Fruit fly (Drosophila melanogaster) whole organism, prepupa: ENCODE data around the gene CG3704.

Experiments used
- Blimp-1 ChIP-seq: fragments of 200-800 bp; sonication (Bioruptor generic); optimal IDR thresholded peaks from 3 replicates; lab custom pipeline; 2017; ENCODE audit warnings: missing biosample characterization, missing genetic modification characterization, mild to moderate bottlenecking, moderate library complexity, missing genetic modification reagents
- CG10631 ChIP-seq: fragments of 200-800 bp; sonication (Bioruptor generic); optimal IDR thresholded peaks from 2 replicates; lab custom pipeline; 2016; ENCODE audit warnings: missing biosample characterization, missing genetic modification characterization
- CG10669 ChIP-seq: fragments of 200-800 bp; sonication (Bioruptor generic); optimal IDR thresholded peaks from 3 replicates; lab custom pipeline; 2018; ENCODE audit warnings: missing biosample characterization, mild to moderate bottlenecking, missing genetic modification characterization, moderate library complexity
- CG11294 ChIP-seq: fragments of 200-800 bp; sonication (Bioruptor generic); IDR thresholded peaks from 2 replicates; pipeline ENCODE4 v1.3.6; 2022; ENCODE audit warnings: missing biosample characterization, missing genetic modification characterization
- CG11762 ChIP-seq: fragments of 200-800 bp; sonication (Bioruptor generic); optimal IDR thresholded peaks from 3 replicates; lab custom pipeline; 2016; ENCODE audit warnings: missing biosample characterization, missing genetic modification characterization; ENCODE audit not compliant: insufficient read depth
- CG11902 ChIP-seq: fragments of 200-800 bp; sonication (Bioruptor generic); optimal IDR thresholded peaks from 3 replicates; lab custom pipeline; 2016; ENCODE audit warnings: missing biosample characterization, missing genetic modification characterization
- CG1621 ChIP-seq: fragments of 200-800 bp; sonication (Bioruptor generic); optimal IDR thresholded peaks from 3 replicates; lab custom pipeline; 2018; ENCODE audit warnings: missing biosample characterization, mild to moderate bottlenecking, missing genetic modification characterization
- CG16779 ChIP-seq: fragments of 200-800 bp; sonication (Bioruptor generic); optimal IDR thresholded peaks from 3 replicates; lab custom pipeline; 2017; ENCODE audit warnings: missing biosample characterization, mild to moderate bottlenecking, missing genetic modification characterization
- CG3032 ChIP-seq: fragments of 200-800 bp; optimal IDR thresholded peaks from 2 replicates; lab custom pipeline; 2019; ENCODE audit warnings: missing biosample characterization, mild to moderate bottlenecking, missing genetic modification characterization, moderate library complexity
- CG32006 ChIP-seq: fragments of 200-800 bp; sonication (Bioruptor generic); optimal IDR thresholded peaks from 3 replicates; lab custom pipeline; 2017; ENCODE audit warnings: missing biosample characterization, mild to moderate bottlenecking, missing genetic modification characterization
- CG6163 ChIP-seq: fragments of 200-800 bp; sonication (Bioruptor generic); IDR thresholded peaks from 3 replicates; pipeline ENCODE4 v1.3.6; 2022; ENCODE audit warnings: missing biosample characterization, missing genetic modification characterization
- CG6276 ChIP-seq: fragments of 200-800 bp; sonication (Bioruptor generic); optimal IDR thresholded peaks from 2 replicates; lab custom pipeline; 2017; ENCODE audit warnings: missing biosample characterization, mild to moderate bottlenecking, missing genetic modification characterization
- CG6792 ChIP-seq: fragments of 200-800 bp; sonication (Bioruptor generic); optimal IDR thresholded peaks from 3 replicates; lab custom pipeline; 2016; ENCODE audit warnings: missing biosample characterization, missing genetic modification characterization
- CG6854 ChIP-seq: fragments of 200-800 bp; sonication (Bioruptor generic); optimal IDR thresholded peaks from 2 replicates; lab custom pipeline; 2017; ENCODE audit warnings: missing biosample characterization, mild to moderate bottlenecking, missing genetic modification characterization
- CG7368 ChIP-seq: fragments of 200-800 bp; sonication (Bioruptor generic); optimal IDR thresholded peaks from 3 replicates; lab custom pipeline; 2016; ENCODE audit warnings: missing biosample characterization, missing genetic modification characterization
- CG8119 ChIP-seq: fragments of 200-800 bp; sonication (Bioruptor generic); IDR thresholded peaks from 3 replicates; pipeline ENCODE4 v1.3.6; 2022; ENCODE audit warnings: missing biosample characterization, missing genetic modification characterization
- CG8319 ChIP-seq: fragments of 200-800 bp; sonication (Bioruptor generic); optimal IDR thresholded peaks from 3 replicates; lab custom pipeline; 2016; ENCODE audit warnings: missing biosample characterization, missing genetic modification characterization
- CG8632 ChIP-seq: fragments of 200-800 bp; sonication (Bioruptor generic); optimal IDR thresholded peaks from 3 replicates; lab custom pipeline; 2016; ENCODE audit warnings: missing biosample characterization, missing genetic modification characterization
- Eip75B ChIP-seq: fragments of 200-800 bp; sonication (Bioruptor generic); optimal IDR thresholded peaks from 3 replicates; lab custom pipeline; 2016; ENCODE audit warnings: missing biosample characterization, missing genetic modification characterization
- Eip93F ChIP-seq: fragments of 200-800 bp; sonication (Bioruptor generic); optimal IDR thresholded peaks from 2 replicates; lab custom pipeline; 2016; ENCODE audit warnings: missing biosample characterization, mild to moderate bottlenecking, missing genetic modification characterization
- Ets96B ChIP-seq: fragments of 200-800 bp; optimal IDR thresholded peaks from 2 replicates; lab custom pipeline; 2019; ENCODE audit warnings: missing biosample characterization, mild to moderate bottlenecking, missing genetic modification characterization, moderate library complexity
- Gug ChIP-seq: fragments of 200-800 bp; sonication (Bioruptor generic); IDR thresholded peaks from 2 replicates; pipeline ENCODE4 v1.3.6; 2022; ENCODE audit warnings: missing biosample characterization, missing genetic modification characterization
- Hr39 ChIP-seq: fragments of 200-800 bp; sonication (Bioruptor generic); optimal IDR thresholded peaks from 2 replicates; lab custom pipeline; 2016; ENCODE audit warnings: missing biosample characterization, missing genetic modification characterization
- Hr4 ChIP-seq: fragments of 200-800 bp; sonication (Bioruptor generic); optimal IDR thresholded peaks from 3 replicates; lab custom pipeline; 2016; ENCODE audit warnings: missing biosample characterization, missing genetic modification characterization
- Lpt ChIP-seq: fragments of 200-800 bp; sonication (Bioruptor generic); optimal IDR thresholded peaks from 3 replicates; lab custom pipeline; 2016; ENCODE audit warnings: missing biosample characterization, missing genetic modification characterization
- OdsH ChIP-seq: fragments of 200-800 bp; sonication (Bioruptor generic); optimal IDR thresholded peaks from 3 replicates; lab custom pipeline; 2016; ENCODE audit warnings: missing biosample characterization, missing genetic modification characterization
- Smox ChIP-seq: fragments of 200-800 bp; sonication (Bioruptor generic); optimal IDR thresholded peaks from 3 replicates; lab custom pipeline; 2016; ENCODE audit warnings: missing biosample characterization, missing genetic modification characterization
- Sox102F ChIP-seq: fragments of 200-800 bp; sonication (Bioruptor generic); optimal IDR thresholded peaks from 2 replicates; lab custom pipeline; 2016; ENCODE audit warnings: missing biosample characterization, mild to moderate bottlenecking, missing genetic modification characterization
- Sox14 ChIP-seq: fragments of 200-800 bp; sonication (Bioruptor generic); optimal IDR thresholded peaks from 3 replicates; lab custom pipeline; 2016; ENCODE audit warnings: missing biosample characterization, missing genetic modification characterization
- achi ChIP-seq: fragments of 200-800 bp; sonication (Bioruptor generic); optimal IDR thresholded peaks from 3 replicates; lab custom pipeline; 2016; ENCODE audit warnings: missing biosample characterization, missing genetic modification characterization
- dsx ChIP-seq: fragments of 200-800 bp; optimal IDR thresholded peaks from 3 replicates; lab custom pipeline; 2019; ENCODE audit warnings: missing biosample characterization, mild to moderate bottlenecking, missing genetic modification characterization, moderate library complexity; ENCODE audit not compliant: poor library complexity, severe bottlenecking
- fd59A ChIP-seq: fragments of 200-800 bp; sonication (Bioruptor generic); optimal IDR thresholded peaks from 2 replicates; lab custom pipeline; 2017; ENCODE audit warnings: missing biosample characterization, mild to moderate bottlenecking, missing genetic modification characterization, missing genetic modification reagents
- fd85E ChIP-seq: fragments of 200-800 bp; sonication (Bioruptor generic); optimal IDR thresholded peaks from 3 replicates; lab custom pipeline; 2016; ENCODE audit warnings: missing biosample characterization, missing genetic modification characterization
- fkh ChIP-seq: fragments of 200-800 bp; sonication (Bioruptor generic); optimal IDR thresholded peaks from 3 replicates; lab custom pipeline; 2017; ENCODE audit warnings: missing biosample characterization, mild to moderate bottlenecking, missing genetic modification characterization, moderate library complexity
- net ChIP-seq: fragments of 200-800 bp; sonication (Bioruptor generic); optimal IDR thresholded peaks from 3 replicates; lab custom pipeline; 2016; ENCODE audit warnings: missing biosample characterization, missing genetic modification characterization
- salr ChIP-seq, 2 experiments: fragments of 200-800 bp; sonication (Bioruptor generic); optimal IDR thresholded peaks; 3 replicates each; lab custom pipeline; 2016 to 2018; ENCODE audit warnings: missing biosample characterization in 2 of 2, missing genetic modification characterization in 2 of 2, mild to moderate bottlenecking in 1 of 2
- spab ChIP-seq: fragments of 200-800 bp; sonication (Bioruptor generic); optimal IDR thresholded peaks from 2 replicates; lab custom pipeline; 2017; ENCODE audit warnings: missing biosample characterization, mild to moderate bottlenecking, missing genetic modification characterization, missing genetic modification reagents
- vri ChIP-seq: fragments of 200-800 bp; sonication (Bioruptor generic); optimal IDR thresholded peaks from 3 replicates; lab custom pipeline; 2016; ENCODE audit warnings: missing biosample characterization, mild to moderate bottlenecking, missing genetic modification characterization

Gene CG3704

DNA sequence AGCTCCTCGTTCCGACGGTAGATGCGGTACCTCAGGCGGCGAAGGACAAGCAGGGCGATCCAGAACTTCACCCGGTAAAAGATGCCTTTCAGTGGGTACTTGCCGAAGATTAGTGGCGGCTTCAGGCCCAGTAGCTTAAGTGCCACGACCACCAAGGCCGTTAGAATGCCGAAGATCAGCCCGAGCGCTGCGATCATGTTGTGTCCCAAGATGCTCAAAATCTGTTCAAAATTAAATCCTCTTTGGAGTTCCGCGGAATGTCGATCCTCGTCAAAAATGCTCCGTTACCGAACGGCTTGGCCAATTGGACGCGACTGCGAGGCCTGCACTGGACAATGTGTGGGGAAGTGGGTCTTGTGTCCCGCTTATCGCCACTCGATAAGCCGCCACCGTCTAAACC, 8.4 kb downstream of the CG3704 start, which contains the start of the genes CG32815 and CG3706:
Gene CG32815, plus strand, starts transcription at position 301 of the 400 bp plus-strand sequence.
Gene CG3706, minus strand, starts transcription at position 310 of the 400 bp plus-strand sequence.
- no peak for TF ChIP-seq Eip93F (GFP tag; lab: Kevin White, UChicago)
- TF ChIP-seq CG8319 (GFP tag; lab: Kevin White, UChicago), result no peak
- TF ChIP-seq CG7368 (GFP tag; lab: Kevin White, UChicago), result no peak
- TF ChIP-seq CG10669 (GFP tag; lab: Kevin White, UChicago), result no peak
- no peak for TF ChIP-seq Lpt (GFP tag; lab: Kevin White, UChicago)
- TF ChIP-seq CG8632 (GFP tag; lab: Kevin White, UChicago), result no peak
- TF ChIP-seq fd85E (GFP tag; lab: Kevin White, UChicago), result no peak
- no peak for TF ChIP-seq dsx (GFP tag; lab: Kevin White, UChicago)
- TF ChIP-seq CG6163, result no peak
- no peak for TF ChIP-seq Smox (GFP tag; lab: Kevin White, UChicago)
- TF ChIP-seq CG16779 (tag; lab: Kevin White, UChicago), result no peak
- TF ChIP-seq CG6276 (GFP tag; lab: Kevin White, UChicago), result no peak
- TF ChIP-seq Gug (GFP tag; lab: Robert Waterston, UW), result no peak
- TF ChIP-seq CG32006, result no peak
- TF ChIP-seq CG11294 (GFP tag; lab: Robert Waterston, UW), result no peak
- TF ChIP-seq, all 60 proteins: peak for 0

dm6 chrX:930048-930800, 10.4 kb downstream of the CG3704 start, which contains the start of gene CG3708:
TSS of gene CG3708 (minus strand) at chrX:930098.
- TF ChIP-seq CG6854 (GFP tag; lab: Kevin White, UChicago) (no peak), CG11762 (GFP tag; lab: Kevin White, UChicago) (no peak), Hr39 (GFP tag; lab: Kevin White, UChicago) (no peak), dsx (GFP tag; lab: Kevin White, UChicago) (no peak), CG3032 (no peak), net (GFP tag; lab: Kevin White, UChicago) (no peak), fd85E (GFP tag; lab: Kevin White, UChicago) (no peak), achi (GFP tag; lab: Kevin White, UChicago) (no peak), Sox102F (GFP tag; lab: Kevin White, UChicago) (no peak), CG11294 (GFP tag; lab: Robert Waterston, UW) (no peak), Lpt (GFP tag; lab: Kevin White, UChicago) (no peak), Eip93F (GFP tag; lab: Kevin White, UChicago) (no peak), fd59A (GFP tag; lab: Kevin White, UChicago) (no peak), Ets96B (tag; lab: Kevin White, UChicago) (no peak), CG6792 (GFP tag; lab: Kevin White, UChicago) (no peak), Eip75B (no peak), CG1621 (no peak), spab (no peak), CG8319 (GFP tag; lab: Kevin White, UChicago) (no peak), vri (no peak)

DNA sequence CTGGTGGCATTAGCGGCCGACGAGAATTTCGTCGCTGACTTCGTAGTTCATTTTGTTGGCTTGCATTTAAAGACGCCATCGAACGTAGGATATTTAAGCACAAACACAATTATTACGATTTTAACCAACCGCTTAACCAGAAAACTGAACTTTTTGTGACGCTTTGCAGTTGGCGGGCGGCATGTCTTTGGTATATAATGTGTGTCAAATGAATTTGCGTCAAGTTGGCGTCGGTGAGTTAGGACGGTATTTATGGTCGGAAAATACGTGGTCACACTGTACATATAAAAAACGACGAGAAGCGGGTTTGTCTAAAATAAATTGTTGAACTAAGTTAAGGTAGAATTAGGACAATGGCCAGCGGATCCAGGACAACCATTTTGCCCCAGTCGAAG, 12.7 kb downstream of the CG3704 start, which contains the start of the genes CG43867 and MED22:
Gene CG43867, minus strand, starts transcription at position 113 of the 395 bp plus-strand sequence.
Gene MED22, plus strand, starts transcription at position 277 of the 395 bp plus-strand sequence.
- TF ChIP-seq OdsH (GFP tag; lab: Kevin White, UChicago), result no peak

DNA sequence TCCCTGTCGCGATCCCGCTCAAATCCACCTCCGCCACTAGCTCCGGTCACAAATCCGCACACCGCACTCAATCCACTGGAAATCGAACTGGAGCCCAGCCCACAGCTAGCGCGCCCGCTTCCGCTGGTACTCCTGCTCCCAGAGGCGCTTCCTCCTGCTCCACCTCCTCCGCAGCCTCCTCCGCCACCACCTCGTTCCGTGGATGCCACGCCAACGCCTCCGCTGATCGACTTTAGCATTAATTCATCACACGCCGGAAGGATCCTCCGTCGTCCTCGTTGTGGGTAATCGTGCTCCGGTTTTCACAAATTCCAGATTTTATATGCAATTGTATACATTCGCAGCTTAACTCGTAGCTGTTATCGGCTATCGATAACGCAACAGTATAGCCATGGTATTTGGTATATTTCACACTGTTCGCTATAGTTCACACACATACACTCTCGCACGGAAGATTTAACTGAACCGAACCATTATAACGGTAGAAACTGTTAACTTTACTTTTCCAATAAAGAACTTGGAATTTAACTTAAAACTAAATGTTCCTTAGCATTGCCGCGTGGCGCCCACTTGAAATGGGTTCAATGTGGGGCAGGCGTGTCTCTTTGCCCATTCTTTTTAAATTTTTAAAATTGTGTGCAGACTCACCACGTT, 13.3 kb downstream of the CG3704 start, which contains the start of gene Lztr1:
Gene Lztr1, minus strand, starts transcription at position 374 of the 654 bp plus-strand sequence.
- TF ChIP-seq Hr39 (GFP tag; lab: Kevin White, UChicago), result no peak
- no peak for TF ChIP-seq CG10631 (GFP tag; lab: Kevin White, UChicago)
- no peak for TF ChIP-seq dsx (GFP tag; lab: Kevin White, UChicago)
- no peak for TF ChIP-seq CG8119 (GFP tag; lab: Robert Waterston, UW)
- no peak for TF ChIP-seq Sox14
- no peak for TF ChIP-seq CG6276 (GFP tag; lab: Kevin White, UChicago)
- TF ChIP-seq achi (GFP tag; lab: Kevin White, UChicago), result no peak
- TF ChIP-seq CG11762 (GFP tag; lab: Kevin White, UChicago), result no peak
- no peak for TF ChIP-seq salr (GFP tag; optimal IDR thresholded peaks at IDR 0.05; lab: Kevin White, UChicago)
- TF ChIP-seq CG16779 (tag; lab: Kevin White, UChicago), result no peak
- no peak for TF ChIP-seq Hr4 (GFP tag; lab: Kevin White, UChicago)
- TF ChIP-seq CG11902 (GFP tag; lab: Kevin White, UChicago), result no peak
- TF ChIP-seq CG1621, result no peak
- no peak for TF ChIP-seq Eip75B
- no peak for TF ChIP-seq spab
- TF ChIP-seq Sox102F (GFP tag; lab: Kevin White, UChicago), result no peak
- TF ChIP-seq OdsH (GFP tag; lab: Kevin White, UChicago), result no peak
- no peak for TF ChIP-seq fkh (GFP tag; lab: Kevin White, UChicago)
- TF ChIP-seq Blimp-1 (GFP tag; lab: Kevin White, UChicago), result no peak
- no peak for TF ChIP-seq CG6163
